Fruit fly (Drosophila melanogaster): ENCODE measurements around the gene Nasp.

DNA sequence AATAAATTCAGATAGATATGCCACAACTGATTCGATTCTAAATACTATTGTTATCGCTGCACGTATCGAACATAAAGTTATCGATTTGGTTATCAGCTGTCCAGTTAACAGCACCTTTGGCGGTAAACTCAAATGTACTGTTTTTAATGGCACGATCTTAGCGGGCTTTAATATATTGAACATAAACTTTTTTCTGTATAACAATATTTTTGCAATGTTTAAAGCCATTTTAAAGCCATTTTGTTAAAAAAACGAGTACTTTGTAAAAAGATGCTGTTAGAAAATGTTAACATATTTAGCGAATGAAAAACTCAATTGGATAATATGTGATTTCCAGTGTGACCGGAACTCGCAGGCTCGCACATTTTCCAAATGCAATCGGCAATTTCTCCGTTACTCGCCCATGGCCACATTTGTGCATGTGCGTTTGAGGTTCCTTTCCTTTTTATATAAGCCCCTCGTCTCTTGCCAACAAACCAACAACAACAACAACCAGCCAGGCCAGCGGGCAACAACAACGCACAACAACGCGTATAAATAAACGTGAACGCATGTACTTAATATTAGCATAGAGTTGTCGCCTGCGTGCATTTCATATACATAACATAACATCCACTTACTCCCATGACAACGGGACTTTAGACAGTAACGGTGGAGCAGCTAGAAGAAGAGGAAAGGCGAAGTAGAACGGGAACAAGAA is 31.6 kb upstream of the Nasp start, which contains the start of gene TMEM216:
- TF ChIP-seq CG8478 (optimal IDR thresholded peaks at IDR 0.05) (no peak), CTCF (optimal IDR thresholded peaks at IDR 0.05) (peak in 1 of 2 experiments; percentile 19)
